Worm (Caenorhabditis elegans) whole organism, L2 larva: Measurements from ENCODE around the gene C06B3.16.

Experiments used
- C34F6.9 ChIP-seq: fragments of 150-350 bp; optimal IDR thresholded peaks from 2 replicates; lab custom pipeline; 2014; ENCODE audit warnings: missing biosample characterization, missing genetic modification characterization
- F13H6.1 ChIP-seq: sonication (generic microtip); optimal IDR thresholded peaks from 2 replicates; lab custom pipeline; 2016; ENCODE audit warnings: missing genetic modification characterization, missing compliant biosample characterization
- R02D3.7 ChIP-seq: fragments of 150-350 bp; optimal IDR thresholded peaks from 2 replicates; lab custom pipeline; 2014; ENCODE audit warnings: missing biosample characterization, missing genetic modification characterization
- Y55F3AM.14 ChIP-seq: fragments of 200-800 bp; sonication (Bioruptor generic); optimal IDR thresholded peaks from 2 replicates; lab custom pipeline; 2018; ENCODE audit warnings: mild to moderate bottlenecking, missing genetic modification characterization, missing compliant biosample characterization
- ZK546.5 ChIP-seq: sonication (generic microtip); optimal IDR thresholded peaks from 2 replicates; lab custom pipeline; 2017; ENCODE audit warnings: missing biosample characterization, missing genetic modification characterization
- alr-1 ChIP-seq: fragments of 150-350 bp; optimal IDR thresholded peaks from 2 replicates; lab custom pipeline; 2014; ENCODE audit warnings: missing biosample characterization, missing genetic modification characterization
- blmp-1 ChIP-seq: sonication (generic microtip); optimal IDR thresholded peaks from 2 replicates; lab custom pipeline; 2017; ENCODE audit warnings: missing genetic modification characterization, mild to moderate bottlenecking, missing compliant biosample characterization, antibody characterized with exemption, moderate library complexity; ENCODE audit not compliant: insufficient read depth
- ceh-82 ChIP-seq: fragments of 150-350 bp; optimal IDR thresholded peaks from 2 replicates; lab custom pipeline; 2014; ENCODE audit warnings: missing biosample characterization, missing genetic modification characterization
- dmd-4 ChIP-seq: sonication (generic microtip); optimal IDR thresholded peaks from 2 replicates; lab custom pipeline; 2017; ENCODE audit warnings: missing biosample characterization, missing genetic modification characterization
- elt-1 ChIP-seq: fragments of 150-350 bp; optimal IDR thresholded peaks from 2 replicates; lab custom pipeline; 2014; ENCODE audit warnings: missing biosample characterization, missing genetic modification characterization
- fos-1 ChIP-seq: fragments of 150-350 bp; optimal IDR thresholded peaks from 2 replicates; lab custom pipeline; 2014; ENCODE audit warnings: missing biosample characterization, missing genetic modification characterization
- gmeb-1 ChIP-seq: fragments of 150-350 bp; optimal IDR thresholded peaks from 2 replicates; lab custom pipeline; 2014; ENCODE audit warnings: missing biosample characterization, missing genetic modification characterization
- lin-11 ChIP-seq: fragments of 150-350 bp; sonication (generic microtip); optimal IDR thresholded peaks from 2 replicates; lab custom pipeline; 2014; ENCODE audit warnings: missing biosample characterization, missing genetic modification characterization, inconsistent platforms, mixed read lengths
- lsy-2 ChIP-seq, 2 experiments: fragments of 150-350 bp in 1 of 2; sonication (generic microtip) in 1 of 2; optimal IDR thresholded peaks; 2 replicates each; lab custom pipeline; 2014 to 2017; ENCODE audit warnings: missing biosample characterization in 2 of 2, missing genetic modification characterization in 2 of 2
- mab-5 ChIP-seq: fragments of 150-350 bp; optimal IDR thresholded peaks from 2 replicates; lab custom pipeline; 2014; ENCODE audit warnings: missing biosample characterization, missing genetic modification characterization
- mdl-1 ChIP-seq, 2 experiments: fragments of 150-350 bp in 1 of 2; sonication (generic microtip) in 1 of 2; optimal IDR thresholded peaks; 2 replicates each; lab custom pipeline; 2017; ENCODE audit warnings: missing biosample characterization in 2 of 2, missing genetic modification characterization in 2 of 2
- nhr-11 ChIP-seq: fragments of 150-350 bp; optimal IDR thresholded peaks from 2 replicates; lab custom pipeline; 2014; ENCODE audit warnings: missing biosample characterization, missing genetic modification characterization
- nhr-12 ChIP-seq: fragments of 150-350 bp; optimal IDR thresholded peaks from 2 replicates; lab custom pipeline; 2014; ENCODE audit warnings: missing biosample characterization, missing genetic modification characterization
- nhr-129 ChIP-seq: fragments of 150-350 bp; optimal IDR thresholded peaks from 2 replicates; lab custom pipeline; 2014; ENCODE audit warnings: missing biosample characterization, missing genetic modification characterization
- nhr-21 ChIP-seq: fragments of 150-350 bp; optimal IDR thresholded peaks from 2 replicates; lab custom pipeline; 2014; ENCODE audit warnings: missing biosample characterization, missing genetic modification characterization
- nhr-23 ChIP-seq: fragments of 150-350 bp; optimal IDR thresholded peaks from 2 replicates; lab custom pipeline; 2014; ENCODE audit warnings: missing biosample characterization, missing genetic modification reagents, missing genetic modification characterization
- nhr-237 ChIP-seq: fragments of 150-350 bp; optimal IDR thresholded peaks from 2 replicates; lab custom pipeline; 2014; ENCODE audit warnings: missing biosample characterization, missing genetic modification characterization
- nhr-25 ChIP-seq: fragments of 150-350 bp; sonication (generic microtip); optimal IDR thresholded peaks from 3 replicates; lab custom pipeline; 2014; ENCODE audit warnings: missing biosample characterization, missing genetic modification characterization
- nhr-6 ChIP-seq: fragments of 150-350 bp; optimal IDR thresholded peaks from 2 replicates; lab custom pipeline; 2014; ENCODE audit warnings: missing biosample characterization, missing genetic modification characterization
- nhr-77 ChIP-seq: fragments of 150-350 bp; optimal IDR thresholded peaks from 2 replicates; lab custom pipeline; 2014; ENCODE audit warnings: missing biosample characterization, missing genetic modification characterization
- peb-1 ChIP-seq: fragments of 150-350 bp; optimal IDR thresholded peaks from 2 replicates; lab custom pipeline; 2014; ENCODE audit warnings: missing biosample characterization, missing genetic modification characterization
- sem-4 ChIP-seq: fragments of 150-350 bp; optimal IDR thresholded peaks from 2 replicates; lab custom pipeline; 2014; ENCODE audit warnings: missing biosample characterization, missing genetic modification reagents, missing genetic modification characterization
- skn-1 ChIP-seq: sonication (generic microtip); optimal IDR thresholded peaks from 2 replicates; lab custom pipeline; 2017; ENCODE audit warnings: missing biosample characterization, missing genetic modification characterization
- sma-3 ChIP-seq: sonication (generic microtip); optimal IDR thresholded peaks from 2 replicates; lab custom pipeline; 2016; ENCODE audit warnings: missing genetic modification reagents, missing genetic modification characterization, missing compliant biosample characterization
- sma-9 ChIP-seq, 2 experiments: fragments of 150-350 bp in 1 of 2; sonication (generic microtip) in 1 of 2; optimal IDR thresholded peaks; 2 replicates each; lab custom pipeline; 2014 to 2016; ENCODE audit warnings: missing genetic modification characterization in 2 of 2, mild to moderate bottlenecking in 1 of 2, missing biosample characterization in 1 of 2, missing compliant biosample characterization in 1 of 2, missing genetic modification reagents in 1 of 2, moderate library complexity in 1 of 2
- unc-55 ChIP-seq: fragments of 150-350 bp; sonication (generic microtip); optimal IDR thresholded peaks from 3 replicates; lab custom pipeline; 2014; ENCODE audit warnings: missing biosample characterization, missing genetic modification reagents, missing genetic modification characterization
- unc-62 ChIP-seq: fragments of 150-350 bp; optimal IDR thresholded peaks from 2 replicates; lab custom pipeline; 2014; ENCODE audit warnings: missing biosample characterization, missing genetic modification reagents, missing genetic modification characterization
- zag-1 ChIP-seq: fragments of 150-350 bp; optimal IDR thresholded peaks from 2 replicates; lab custom pipeline; 2014; ENCODE audit warnings: missing biosample characterization, missing genetic modification characterization
- ztf-11 ChIP-seq: sonication (generic microtip); optimal IDR thresholded peaks from 2 replicates; lab custom pipeline; 2017; ENCODE audit warnings: missing biosample characterization, missing genetic modification characterization

The C06B3.16 gene

DNA sequence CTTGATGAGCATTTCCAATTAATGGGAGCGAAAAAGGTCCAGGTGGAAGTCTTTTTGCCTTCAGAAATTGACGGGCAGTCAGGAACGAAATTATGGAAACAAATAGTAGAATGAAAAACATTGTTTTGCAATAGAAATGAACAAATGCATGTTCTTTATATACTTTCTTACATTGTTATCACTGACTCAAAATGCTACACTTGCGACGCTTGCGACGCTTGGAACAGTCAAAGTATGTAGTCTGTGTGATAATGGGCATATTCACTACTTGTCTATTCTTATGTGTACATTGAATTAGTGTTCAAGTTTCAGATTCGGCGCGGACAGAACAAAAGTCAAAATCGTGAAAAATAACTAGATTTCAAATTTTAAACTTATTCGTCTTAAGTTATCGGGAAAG is 33.0 kb upstream of the C06B3.16 start, which contains the start of gene cyp-35C1:
Gene cyp-35C1, minus strand, starts transcription at position 132 of the 400 bp plus-strand sequence.
- TF ChIP-seq nhr-237 (tag; lab: Kevin White, UChicago), result no peak
- TF ChIP-seq fos-1 (tag; lab: Kevin White, UChicago), result peak; percentile 5
- TF ChIP-seq sma-9 (GFP tag; optimal IDR thresholded peaks at IDR 0.05; lab: Kevin White, UChicago), result peak; percentile 34
- TF ChIP-seq sma-9 (tag; optimal IDR thresholded peaks at IDR 0.05; lab: Kevin White, UChicago), result no peak

DNA sequence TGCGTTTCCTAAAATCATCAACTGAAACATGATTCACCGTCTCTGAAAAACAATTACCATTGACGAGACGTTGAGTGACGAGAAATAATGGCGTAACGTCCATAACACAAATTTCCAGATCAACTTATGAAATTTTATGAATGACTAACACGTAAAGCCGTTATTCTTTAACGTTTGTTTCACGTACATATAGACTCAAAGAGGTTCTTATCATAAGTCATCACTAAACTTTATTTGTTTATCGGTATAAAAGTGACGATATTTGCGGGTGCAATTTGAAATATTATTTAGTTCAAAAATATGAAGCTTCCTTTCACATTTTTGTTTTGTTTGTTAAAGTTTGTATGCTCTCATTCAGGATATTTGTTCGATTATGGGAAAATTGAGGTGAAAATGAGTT is 32.1 kb upstream of the C06B3.16 start, which contains the start of gene oac-3:
Gene oac-3, plus strand, starts transcription at position 301 of the 400 bp plus-strand sequence.
- no peak for TF ChIP-seq mab-5
- TF ChIP-seq blmp-1, result no peak
- no peak for TF ChIP-seq elt-1 (tag; lab: Kevin White, UChicago)
- TF ChIP-seq nhr-11 (tag; lab: Kevin White, UChicago), result no peak
- TF ChIP-seq F13H6.1 (tag; lab: Kevin White, UChicago), result no peak

DNA sequence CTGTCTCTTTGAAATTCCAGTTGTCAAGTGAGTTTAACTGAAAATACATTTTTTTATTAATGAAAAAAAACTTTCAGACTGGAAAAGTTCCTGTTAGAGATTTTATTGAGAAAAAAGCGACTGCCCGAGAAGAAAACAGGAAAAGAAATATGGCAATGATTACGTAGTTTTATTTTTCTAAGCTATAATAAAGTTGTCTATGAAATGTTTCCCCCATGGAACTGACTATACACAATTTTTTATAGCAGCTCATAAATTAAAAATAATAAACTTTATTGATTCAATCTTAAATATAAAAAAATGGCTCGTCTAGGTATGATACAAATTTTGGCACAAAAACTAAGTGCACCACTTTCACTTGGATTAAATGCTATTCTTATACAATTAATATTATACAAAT is 28.8 kb upstream of the C06B3.16 start, which contains the start of gene C06B3.1:
Gene C06B3.1, plus strand, starts transcription at position 301 of the 400 bp plus-strand sequence.
- no peak for TF ChIP-seq nhr-12 (tag; lab: Kevin White, UChicago)

DNA sequence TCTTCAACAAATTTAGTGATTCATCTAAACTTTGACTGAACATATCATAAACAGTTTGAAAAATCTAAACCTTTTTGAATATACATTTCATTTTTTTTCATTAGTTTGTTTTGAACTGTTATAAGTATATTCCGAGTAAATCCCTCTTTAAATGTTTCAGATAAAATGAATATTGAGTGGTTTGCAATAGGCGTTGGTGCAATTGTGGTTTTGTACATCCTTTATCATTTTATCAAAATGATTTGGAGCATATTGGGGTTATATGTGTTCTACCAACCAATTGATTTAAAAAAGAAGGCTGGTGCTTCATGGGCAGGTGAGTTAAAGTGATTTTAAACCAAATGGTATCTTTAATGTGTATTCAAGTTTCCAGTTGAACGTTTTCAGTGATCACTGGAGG is 26.9 kb upstream of the C06B3.16 start, which contains the start of gene stdh-3:
Gene stdh-3, plus strand, starts transcription at position 166 of the 400 bp plus-strand sequence.
- no peak for TF ChIP-seq nhr-129 (tag; lab: Kevin White, UChicago)
- TF ChIP-seq lin-11 (tag; lab: Kevin White, UChicago), result no peak
- no peak for TF ChIP-seq lsy-2 (tag; optimal IDR thresholded peaks at IDR 0.05; lab: Kevin White, UChicago)
- TF ChIP-seq zag-1, result no peak
- no peak for TF ChIP-seq nhr-6
- no peak for TF ChIP-seq mdl-1 (tag; optimal IDR thresholded peaks at IDR 0.05; lab: Kevin White, UChicago)
- no peak for TF ChIP-seq nhr-77 (tag; lab: Kevin White, UChicago)
- TF ChIP-seq dmd-4, result no peak
- no peak for TF ChIP-seq sem-4 (tag; lab: Kevin White, UChicago)
- TF ChIP-seq nhr-21, result no peak
- no peak for TF ChIP-seq alr-1 (tag; lab: Kevin White, UChicago)
- TF ChIP-seq R02D3.7 (tag; lab: Kevin White, UChicago), result no peak
- TF ChIP-seq ZK546.5 (tag; lab: Kevin White, UChicago), result no peak
- TF ChIP-seq gmeb-1 (tag; lab: Kevin White, UChicago), result no peak
- no peak for TF ChIP-seq nhr-23 (tag; lab: Kevin White, UChicago)
- no peak for TF ChIP-seq nhr-12 (tag; lab: Kevin White, UChicago)
- TF ChIP-seq unc-55 (GFP tag; lab: Kevin White, UChicago), result no peak
- TF ChIP-seq unc-62 (GFP tag; lab: Kevin White, UChicago), result no peak
- no peak for TF ChIP-seq sma-3 (GFP tag; lab: Kevin White, UChicago)
- no peak for TF ChIP-seq Y55F3AM.14

DNA sequence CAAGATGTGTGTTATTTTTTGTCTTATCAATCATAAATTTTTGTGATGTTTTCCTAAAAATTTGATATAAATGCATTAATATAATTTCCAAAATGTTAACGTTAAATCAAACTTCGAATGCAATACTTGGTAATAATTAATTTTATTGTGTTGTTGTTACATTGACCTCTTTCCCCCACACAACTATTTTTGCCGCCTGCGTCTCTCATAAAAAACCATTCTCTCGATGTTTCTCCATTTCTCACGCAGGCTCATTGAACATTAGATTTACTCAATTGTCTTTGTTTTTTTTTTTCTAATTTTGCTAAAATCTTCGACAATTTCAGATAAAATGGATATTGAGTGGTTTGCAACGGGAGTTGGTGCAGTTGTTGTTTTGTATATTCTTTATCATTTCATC is 25.2 kb upstream of the C06B3.16 start, which contains the start of gene stdh-1:
Gene stdh-1, plus strand, starts transcription at position 327 of the 400 bp plus-strand sequence.
- TF ChIP-seq nhr-129 (tag; lab: Kevin White, UChicago) (peak; percentile 21), ztf-11 (tag; lab: Kevin White, UChicago) (no peak), nhr-21 (peak; percentile 4), nhr-25 (tag; lab: Kevin White, UChicago) (no peak), C34F6.9 (tag; lab: Kevin White, UChicago) (peak; percentile 34), mab-5 (no peak), ceh-82 (tag; lab: Kevin White, UChicago) (no peak), elt-1 (tag; lab: Kevin White, UChicago) (no peak), nhr-6 (no peak), sma-9 (GFP tag; optimal IDR thresholded peaks at IDR 0.05; lab: Kevin White, UChicago) (peak; percentile 28), sma-9 (tag; optimal IDR thresholded peaks at IDR 0.05; lab: Kevin White, UChicago) (no peak), peb-1 (tag; lab: Kevin White, UChicago) (no peak), mdl-1 (tag; optimal IDR thresholded peaks at IDR 0.05; lab: Kevin White, UChicago) (no peak), nhr-23 (tag; lab: Kevin White, UChicago) (no peak), nhr-237 (tag; lab: Kevin White, UChicago) (no peak), skn-1 (tag; lab: Kevin White, UChicago) (no peak)
